Worm (Caenorhabditis elegans): ENCODE data around the gene pho-5.

ce11 chrIII:7277228-7277627 is 8.5 kb downstream of the pho-5 start, which contains the start of the genes spot-1 and B0361.11:
- TF ChIP-seq sea-2 (GFP tag; optimal IDR thresholded peaks at IDR 0.05) (no peak), mdl-1 (tag; optimal IDR thresholded peaks at IDR 0.05) (no peak), elt-3 (tag; optimal IDR thresholded peaks at IDR 0.05) (no peak)
